Worm (Caenorhabditis elegans): Measurements from ENCODE around the gene F22E5.6.
"Not testable (repeated sequence)": the region's sequence is repeated elsewhere in the genome, so short reads cannot be mapped to it uniquely, and the experiment has no call there.

The F22E5.6 gene

DNA sequence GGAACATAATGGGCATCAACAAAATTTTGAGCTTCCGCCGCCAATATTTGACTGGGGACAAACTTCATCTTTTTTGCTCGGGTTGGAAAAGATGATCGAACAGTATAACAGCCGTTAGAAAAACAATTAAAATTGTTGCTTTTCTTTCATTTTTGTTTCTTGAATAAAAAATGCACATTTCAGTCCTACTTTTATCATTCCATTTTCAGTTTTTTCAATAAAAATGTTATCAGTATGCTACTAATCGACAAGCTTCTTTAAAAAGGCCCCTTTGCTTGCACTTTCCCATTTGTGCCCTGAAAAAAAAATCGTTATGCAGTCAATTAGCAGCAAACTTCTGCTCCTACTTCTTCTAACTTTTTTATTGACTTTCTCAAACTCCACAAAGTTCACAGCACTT, 7.9 kb upstream of the F22E5.6 start, which contains the start of gene F22E5.7:
Gene F22E5.7 (plus strand): TSS at position 301 of the 400 bp plus-strand sequence.
- no peak for TF ChIP-seq ztf-23 (GFP tag; IDR thresholded peaks at IDR 0.05)
- TF ChIP-seq T22C8.4 (GFP tag; IDR thresholded peaks at IDR 0.05), result no peak
- no peak for TF ChIP-seq med-1 (GFP tag; optimal IDR thresholded peaks at IDR 0.05; ENCODE audit: insufficient read depth)
- no peak for TF ChIP-seq klf-2 (GFP tag; conservative IDR thresholded peaks at IDR 0.05)
- TF ChIP-seq tab-1 (GFP tag; IDR thresholded peaks at IDR 0.05), result no peak
- no peak for TF ChIP-seq ztf-29 (GFP tag; IDR thresholded peaks at IDR 0.05)
- TF ChIP-seq cog-1 (tag; optimal IDR thresholded peaks at IDR 0.05), result no peak
- no peak for TF ChIP-seq ref-1 (GFP tag; conservative IDR thresholded peaks at IDR 0.05)
- no peak for TF ChIP-seq flt-1 (GFP tag; IDR thresholded peaks at IDR 0.05)

DNA sequence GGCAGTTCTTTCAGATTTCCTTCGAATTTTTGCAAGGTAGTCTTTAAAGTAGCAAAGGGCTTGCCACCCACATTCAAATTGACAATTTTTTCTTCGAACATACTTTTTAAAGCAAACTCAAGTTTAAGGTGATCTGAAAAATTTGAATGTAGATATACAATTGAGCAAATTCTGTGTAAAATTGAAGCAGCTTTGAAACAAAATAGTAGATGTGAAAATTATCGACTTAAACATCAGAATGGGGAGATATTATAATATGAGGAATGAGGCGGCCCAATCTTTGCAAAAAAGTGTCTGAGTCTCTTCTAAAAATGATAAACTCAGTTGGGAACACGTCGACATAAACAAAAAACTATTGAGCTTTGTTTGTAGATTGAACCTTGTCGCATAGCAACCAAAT, 5.1 kb upstream of the F22E5.6 start, which contains the start of gene F22E5.11:
Gene F22E5.11 (minus strand): TSS at position 101 of the 400 bp plus-strand sequence.
- TF ChIP-seq tab-1 (GFP tag; IDR thresholded peaks at IDR 0.05), result no peak
- TF ChIP-seq ref-1 (GFP tag; conservative IDR thresholded peaks at IDR 0.05), result no peak
- no peak for TF ChIP-seq cog-1 (tag; optimal IDR thresholded peaks at IDR 0.05)
- no peak for TF ChIP-seq klf-2 (GFP tag; conservative IDR thresholded peaks at IDR 0.05)
- TF ChIP-seq ztf-23 (GFP tag; IDR thresholded peaks at IDR 0.05), result no peak
- no peak for TF ChIP-seq T22C8.4 (GFP tag; IDR thresholded peaks at IDR 0.05)
- no peak for TF ChIP-seq flt-1 (GFP tag; IDR thresholded peaks at IDR 0.05)
- no peak for TF ChIP-seq ztf-29 (GFP tag; IDR thresholded peaks at IDR 0.05)
- no peak for TF ChIP-seq med-1 (GFP tag; optimal IDR thresholded peaks at IDR 0.05; ENCODE audit: insufficient read depth)

DNA sequence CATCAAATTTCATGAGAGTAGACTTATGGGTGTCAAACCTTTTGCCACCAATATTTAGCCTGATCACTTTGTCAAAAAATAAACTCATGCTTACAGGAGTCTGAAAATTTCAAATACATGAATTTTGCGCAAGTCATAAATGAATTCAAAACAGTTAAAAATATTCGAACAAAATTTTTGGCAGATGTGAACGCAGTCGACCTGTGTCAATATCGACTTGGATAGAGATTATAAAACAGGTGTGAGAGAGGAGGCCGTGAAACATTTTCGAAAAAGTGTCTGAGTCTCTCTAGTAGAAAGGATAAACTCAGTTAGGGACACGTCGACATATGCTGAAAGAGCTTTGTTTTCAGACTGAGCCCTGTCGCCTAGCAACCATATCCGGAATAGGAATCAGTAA, 2.9 kb upstream of the F22E5.6 start, which contains the start of gene F22E5.12:
Gene F22E5.12 (minus strand): TSS at position 101 of the 400 bp plus-strand sequence.
- TF ChIP-seq T22C8.4 (GFP tag; IDR thresholded peaks at IDR 0.05); tab-1 (GFP tag; IDR thresholded peaks at IDR 0.05); klf-2 (GFP tag; conservative IDR thresholded peaks at IDR 0.05): not testable (repeated sequence)

DNA sequence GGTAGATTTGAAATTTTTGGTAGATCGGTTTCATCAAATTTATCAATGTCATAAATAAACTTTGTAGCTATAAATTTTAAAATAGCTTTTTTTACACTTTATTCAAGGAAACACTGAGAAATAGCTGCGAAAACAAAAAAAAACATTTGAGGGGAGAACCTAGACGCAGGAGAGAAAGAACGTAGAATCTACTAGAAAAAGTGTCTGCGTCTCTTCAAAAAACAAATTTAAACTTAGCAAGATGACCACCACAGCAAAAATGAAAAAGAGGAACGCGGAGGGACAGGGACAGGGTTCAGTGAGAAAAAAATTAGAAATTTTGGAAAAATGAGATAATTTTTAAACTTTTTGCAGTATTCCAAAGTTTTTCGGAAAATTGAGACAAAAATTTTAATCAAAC, 620 bp upstream of the F22E5.6 start:
- TF ChIP-seq klf-2 (GFP tag; conservative IDR thresholded peaks at IDR 0.05), result no peak
- no peak for TF ChIP-seq T22C8.4 (GFP tag; IDR thresholded peaks at IDR 0.05)
- no peak for TF ChIP-seq ztf-29 (GFP tag; IDR thresholded peaks at IDR 0.05)
- TF ChIP-seq flt-1 (GFP tag; IDR thresholded peaks at IDR 0.05), result no peak
- no peak for TF ChIP-seq ref-1 (GFP tag; conservative IDR thresholded peaks at IDR 0.05)
- TF ChIP-seq tab-1 (GFP tag; IDR thresholded peaks at IDR 0.05), result no peak
- no peak for TF ChIP-seq cog-1 (tag; optimal IDR thresholded peaks at IDR 0.05)
- no peak for TF ChIP-seq med-1 (GFP tag; optimal IDR thresholded peaks at IDR 0.05; ENCODE audit: insufficient read depth)
- TF ChIP-seq ztf-23 (GFP tag; IDR thresholded peaks at IDR 0.05), result no peak

DNA sequence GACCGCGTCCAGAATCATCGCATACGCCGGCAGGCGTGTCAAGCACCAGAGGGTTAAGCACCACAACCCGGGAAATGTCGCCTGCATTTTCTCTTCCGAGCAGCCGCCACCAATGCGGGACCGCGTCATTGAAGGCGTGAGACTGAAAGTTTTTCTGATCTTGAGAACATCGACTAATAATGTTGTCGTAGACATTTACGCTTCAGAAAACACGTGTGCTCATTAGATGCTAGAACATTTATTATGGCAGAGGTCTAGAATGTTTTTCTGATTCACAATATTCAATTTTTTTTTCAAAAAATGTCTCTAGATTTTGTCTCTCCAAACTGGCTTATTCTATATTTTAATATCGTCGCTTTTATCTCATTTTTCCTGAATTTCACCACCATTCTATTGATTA, 7.0 kb downstream of the F22E5.6 start, which contains the start of gene sri-47:
Gene sri-47 (plus strand): TSS at position 301 of the 400 bp plus-strand sequence.
- TF ChIP-seq ztf-29 (GFP tag; IDR thresholded peaks at IDR 0.05) (no peak), ref-1 (GFP tag; conservative IDR thresholded peaks at IDR 0.05) (no peak), T22C8.4 (GFP tag; IDR thresholded peaks at IDR 0.05) (no peak), tab-1 (GFP tag; IDR thresholded peaks at IDR 0.05) (no peak), klf-2 (GFP tag; conservative IDR thresholded peaks at IDR 0.05) (no peak), ztf-23 (GFP tag; IDR thresholded peaks at IDR 0.05) (no peak), cog-1 (tag; optimal IDR thresholded peaks at IDR 0.05) (no peak), med-1 (GFP tag; optimal IDR thresholded peaks at IDR 0.05; ENCODE audit: insufficient read depth) (no peak), flt-1 (GFP tag; IDR thresholded peaks at IDR 0.05) (no peak)

DNA sequence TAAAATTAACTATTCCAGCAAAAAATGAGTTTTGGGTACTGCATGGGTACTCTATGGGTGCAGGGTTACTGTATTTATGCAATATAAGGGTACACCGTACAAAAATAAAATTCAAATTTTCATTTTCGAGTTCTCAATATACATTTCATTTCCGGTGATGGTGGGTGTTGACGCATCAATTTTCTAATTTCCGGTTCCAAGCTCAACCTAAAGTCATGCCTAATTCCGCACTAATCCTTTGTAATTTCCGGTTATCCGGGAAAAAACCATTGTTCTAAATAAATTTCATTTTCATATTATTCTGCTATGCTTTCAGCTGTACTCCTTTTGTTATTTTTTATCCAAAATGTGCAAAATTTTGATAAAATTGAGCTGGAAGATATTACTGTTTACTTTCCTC, 9.7 kb downstream of the F22E5.6 start, which contains the start of gene gcy-21:
Gene gcy-21 (plus strand): TSS at position 301 of the 400 bp plus-strand sequence.
- TF ChIP-seq ztf-29 (GFP tag; IDR thresholded peaks at IDR 0.05), result no peak
- no peak for TF ChIP-seq med-1 (GFP tag; optimal IDR thresholded peaks at IDR 0.05; ENCODE audit: insufficient read depth)
- TF ChIP-seq klf-2 (GFP tag; conservative IDR thresholded peaks at IDR 0.05), result no peak
- TF ChIP-seq cog-1 (tag; optimal IDR thresholded peaks at IDR 0.05), result no peak
- no peak for TF ChIP-seq flt-1 (GFP tag; IDR thresholded peaks at IDR 0.05)
- no peak for TF ChIP-seq ref-1 (GFP tag; conservative IDR thresholded peaks at IDR 0.05)
- TF ChIP-seq tab-1 (GFP tag; IDR thresholded peaks at IDR 0.05), result no peak
- TF ChIP-seq T22C8.4 (GFP tag; IDR thresholded peaks at IDR 0.05), result no peak
- TF ChIP-seq ztf-23 (GFP tag; IDR thresholded peaks at IDR 0.05), result no peak

DNA sequence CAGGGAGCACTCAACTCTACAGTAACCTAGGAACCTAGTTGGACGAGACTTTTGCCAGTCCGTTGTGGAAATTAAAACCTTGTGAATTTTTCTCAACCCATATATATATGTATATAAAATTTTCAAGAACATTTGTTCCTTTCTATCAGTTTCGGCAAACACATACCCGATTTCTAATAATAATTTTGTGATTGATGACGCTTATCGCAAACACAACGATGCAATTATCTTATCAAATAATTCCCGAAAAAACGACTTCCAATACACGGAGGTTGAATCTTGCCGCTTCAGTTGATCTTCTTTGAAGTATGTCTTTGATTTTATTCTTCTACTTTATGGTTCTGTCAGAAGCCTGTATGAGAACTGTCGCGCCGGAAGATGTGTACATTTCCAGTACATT, 15.4 kb downstream of the F22E5.6 start, which contains the start of gene F22E5.2:
Gene F22E5.2 (plus strand): TSS at position 301 of the 400 bp plus-strand sequence.
- not testable (repeated sequence) for TF ChIP-seq ref-1 (GFP tag; conservative IDR thresholded peaks at IDR 0.05); klf-2 (GFP tag; conservative IDR thresholded peaks at IDR 0.05); ztf-29 (GFP tag; IDR thresholded peaks at IDR 0.05)

DNA sequence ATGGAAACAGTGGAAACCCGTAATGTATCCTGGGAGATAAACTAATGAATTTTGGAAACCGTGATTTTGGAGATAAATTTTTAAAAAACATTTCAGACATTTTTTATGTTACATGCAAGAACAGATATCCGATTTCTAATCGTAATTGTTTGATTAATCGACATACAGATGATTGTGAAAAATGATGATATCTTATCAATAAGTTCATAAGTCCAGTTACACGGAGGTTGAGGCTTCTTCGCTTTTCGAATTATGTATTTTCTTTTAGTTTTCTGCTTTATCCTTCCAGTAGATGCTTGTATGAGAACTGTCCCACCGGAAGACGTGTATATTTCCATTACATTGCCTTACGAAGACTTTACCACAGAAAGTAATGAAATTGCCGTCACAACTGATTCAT, 16.0 kb downstream of the F22E5.6 start, which contains the start of gene F22E5.22:
Gene F22E5.22 (plus strand): TSS at position 301 of the 400 bp plus-strand sequence.
- TF ChIP-seq klf-2 (GFP tag; conservative IDR thresholded peaks at IDR 0.05) (no peak), tab-1 (GFP tag; IDR thresholded peaks at IDR 0.05) (no peak), med-1 (GFP tag; optimal IDR thresholded peaks at IDR 0.05; ENCODE audit: insufficient read depth) (no peak)

DNA sequence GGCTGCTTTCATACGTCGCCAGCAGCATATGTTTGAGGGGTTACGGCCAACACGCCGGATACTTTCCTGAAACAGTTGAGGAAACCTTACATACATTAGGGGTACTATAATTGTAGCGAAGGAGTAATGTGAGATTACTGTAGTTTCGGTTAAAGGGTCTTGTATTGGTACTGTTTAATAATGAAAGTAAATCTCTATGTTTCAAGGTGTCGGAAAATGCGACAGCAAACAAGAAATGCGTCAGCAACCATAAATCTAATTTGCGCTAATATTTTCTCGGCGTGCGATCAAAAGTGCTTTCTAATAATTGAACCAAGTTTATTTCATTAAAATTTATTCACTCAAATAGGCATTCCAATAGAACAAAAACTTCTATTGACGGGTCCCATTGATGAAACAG, 22.7 kb downstream of the F22E5.6 start, which contains the start of gene sri-57:
Gene sri-57 (minus strand): TSS at position 101 of the 400 bp plus-strand sequence.
- not testable (repeated sequence) for TF ChIP-seq klf-2 (GFP tag; conservative IDR thresholded peaks at IDR 0.05); ref-1 (GFP tag; conservative IDR thresholded peaks at IDR 0.05); med-1 (GFP tag; optimal IDR thresholded peaks at IDR 0.05; ENCODE audit: insufficient read depth)

DNA sequence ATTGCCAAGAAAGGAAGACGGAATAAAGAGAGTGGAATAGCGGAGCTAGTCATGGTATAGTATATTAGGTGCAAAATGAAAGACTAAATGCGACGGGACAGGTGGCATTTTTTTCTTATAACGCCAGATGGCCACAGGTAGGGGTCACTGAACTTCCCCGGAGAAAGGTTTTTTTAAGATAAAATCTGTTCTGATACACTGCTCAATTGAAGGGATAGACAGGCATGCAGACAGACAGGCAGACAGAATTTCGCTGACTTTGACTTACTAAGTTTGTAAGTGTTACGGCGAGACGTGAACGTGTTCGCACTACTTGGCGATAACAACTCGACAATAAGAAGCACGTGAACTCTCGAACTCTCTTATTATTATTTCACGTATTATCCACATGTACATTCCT, 23.9 kb downstream of the F22E5.6 start, which contains the start of the genes F22E5.20 and F22E5.1:
Gene F22E5.20 (minus strand): TSS at position 101 of the 400 bp plus-strand sequence.
Gene F22E5.1 (plus strand): TSS at position 242 of the 400 bp plus-strand sequence.
- not testable (repeated sequence) for TF ChIP-seq med-1 (GFP tag; optimal IDR thresholded peaks at IDR 0.05; ENCODE audit: insufficient read depth); T22C8.4 (GFP tag; IDR thresholded peaks at IDR 0.05); ztf-23 (GFP tag; IDR thresholded peaks at IDR 0.05)

Measured in whole organism, midembryonic.